Worm (Caenorhabditis elegans): Measurements from ENCODE around the gene R160.14.

R160.14 gene

DNA sequence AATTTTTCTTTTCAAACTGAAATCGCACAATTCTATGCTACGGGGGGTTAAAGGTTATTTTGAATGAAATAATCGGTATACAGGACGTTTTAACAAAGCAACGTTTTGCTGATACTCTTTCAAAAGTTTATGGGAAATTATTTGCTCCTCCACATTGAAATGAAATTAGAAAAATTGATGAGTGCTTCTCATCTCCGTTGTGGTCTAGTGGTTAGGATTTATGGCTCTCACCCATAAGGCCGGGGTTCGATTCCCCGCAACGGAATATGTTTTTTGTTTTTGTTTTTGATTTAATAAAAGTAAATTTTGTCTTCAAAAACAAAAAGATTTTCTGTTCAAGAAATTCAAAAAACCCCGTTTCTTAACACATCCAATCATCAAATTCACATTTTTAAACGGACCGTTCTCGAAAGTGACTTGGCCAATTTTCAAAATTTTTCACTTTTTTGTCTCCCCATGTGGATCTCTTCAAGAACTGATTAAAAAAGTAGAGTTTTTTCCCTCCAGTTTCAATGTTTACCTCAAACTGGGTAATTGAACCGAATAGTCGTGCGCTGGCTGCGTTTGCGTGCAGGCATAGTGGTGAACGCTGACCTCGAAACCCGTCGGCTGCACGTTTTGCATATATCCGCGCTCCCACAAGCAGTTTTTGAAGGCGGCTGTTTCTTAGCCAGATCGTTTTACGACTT lies 37.8 kb upstream of the R160.14 start:
- TF ChIP-seq nhr-237 (tag; optimal IDR thresholded peaks at IDR 0.05) (no peak), lin-13 (tag; optimal IDR thresholded peaks at IDR 0.05) (no peak), unc-120 (tag; optimal IDR thresholded peaks at IDR 0.05; ENCODE audit: poor library complexity, severe bottlenecking) (no peak), blmp-1 (tag; optimal IDR thresholded peaks at IDR 0.05) (no peak), ceh-43 (GFP tag; optimal IDR thresholded peaks at IDR 0.05) (no peak)

- no peak for TF ChIP-seq snpc-4 (tag; optimal IDR thresholded peaks at IDR 0.05)
- no peak for TF ChIP-seq elt-1 (tag; optimal IDR thresholded peaks at IDR 0.05; ENCODE audit: borderline replicate concordance, insufficient read depth)
- no peak for TF ChIP-seq nhr-28 (tag; optimal IDR thresholded peaks at IDR 0.05)
- TF ChIP-seq flh-1 (GFP tag; optimal IDR thresholded peaks at IDR 0.05), result no peak
- TF ChIP-seq mep-1 (tag; optimal IDR thresholded peaks at IDR 0.05), result no peak
- no peak for TF ChIP-seq nhr-2 (tag; optimal IDR thresholded peaks at IDR 0.05)
- no peak for TF ChIP-seq lsy-2 (tag; optimal IDR thresholded peaks at IDR 0.05)
- TF ChIP-seq sem-2 (GFP tag; optimal IDR thresholded peaks at IDR 0.05), result no peak
- no peak for TF ChIP-seq cnd-1 (tag; optimal IDR thresholded peaks at IDR 0.05)
- TF ChIP-seq sptf-1 (tag; optimal IDR thresholded peaks at IDR 0.05), result no peak
- TF ChIP-seq lin-32 (GFP tag; optimal IDR thresholded peaks at IDR 0.05), result no peak
- no peak for TF ChIP-seq ham-2 (GFP tag; optimal IDR thresholded peaks at IDR 0.05)
- no peak for TF ChIP-seq elt-3 (tag; optimal IDR thresholded peaks at IDR 0.05)
- no peak for TF ChIP-seq ceh-43 (GFP tag; optimal IDR thresholded peaks at IDR 0.05)
- no peak for TF ChIP-seq pha-4 (tag; optimal IDR thresholded peaks at IDR 0.05)
- no peak for TF ChIP-seq zip-8 (tag; optimal IDR thresholded peaks at IDR 0.05)
- TF ChIP-seq unc-120 (tag; optimal IDR thresholded peaks at IDR 0.05; ENCODE audit: poor library complexity, severe bottlenecking), result no peak
- TF ChIP-seq bed-3 (GFP tag; optimal IDR thresholded peaks at IDR 0.05), result no peak
- no peak for TF ChIP-seq ceh-39 (tag; optimal IDR thresholded peaks at IDR 0.05)
- TF ChIP-seq drap-1 (GFP tag; optimal IDR thresholded peaks at IDR 0.05), result no peak
Observed at ce11 chrX:4408466-4408865, 36.6 kb upstream of the R160.14 start.

- TF ChIP-seq tbx-8 (GFP tag; optimal IDR thresholded peaks at IDR 0.05) (no peak), pha-4 (tag; optimal IDR thresholded peaks at IDR 0.05) (no peak), M03D4.4 (tag; optimal IDR thresholded peaks at IDR 0.05) (no peak), drap-1 (GFP tag; optimal IDR thresholded peaks at IDR 0.05) (no peak), flh-1 (GFP tag; optimal IDR thresholded peaks at IDR 0.05) (no peak), cnd-1 (tag; optimal IDR thresholded peaks at IDR 0.05) (no peak), ham-2 (GFP tag; optimal IDR thresholded peaks at IDR 0.05) (no peak), ceh-39 (tag; optimal IDR thresholded peaks at IDR 0.05) (no peak), lin-32 (GFP tag; optimal IDR thresholded peaks at IDR 0.05) (no peak), nhr-2 (tag; optimal IDR thresholded peaks at IDR 0.05) (no peak), hlh-1 (tag; optimal IDR thresholded peaks at IDR 0.05) (no peak), nhr-76 (tag; optimal IDR thresholded peaks at IDR 0.05) (no peak), ces-1 (GFP tag; optimal IDR thresholded peaks at IDR 0.05) (no peak), nhr-12 (tag; optimal IDR thresholded peaks at IDR 0.05) (no peak)
Observed at ce11 chrX:4404717-4405116, 32.8 kb upstream of the R160.14 start.

ce11 chrX:4402854-4403253 lies 31.0 kb upstream of the R160.14 start, which contains the start of gene D1079.1:
Gene D1079.1, plus strand, starts transcription at chrX:4403154.
- TF ChIP-seq nhr-76 (tag; optimal IDR thresholded peaks at IDR 0.05) (no peak), elt-1 (tag; optimal IDR thresholded peaks at IDR 0.05; ENCODE audit: borderline replicate concordance, insufficient read depth) (no peak), elt-3 (tag; optimal IDR thresholded peaks at IDR 0.05) (no peak), ceh-39 (tag; optimal IDR thresholded peaks at IDR 0.05) (no peak), mab-5 (tag; optimal IDR thresholded peaks at IDR 0.05) (no peak), bed-3 (GFP tag; optimal IDR thresholded peaks at IDR 0.05) (no peak)

- TF ChIP-seq ces-1 (GFP tag; optimal IDR thresholded peaks at IDR 0.05), result no peak
- TF ChIP-seq hlh-1 (tag; optimal IDR thresholded peaks at IDR 0.05), result no peak
- TF ChIP-seq lsy-2 (tag; optimal IDR thresholded peaks at IDR 0.05), result no peak
- no peak for TF ChIP-seq elt-1 (tag; optimal IDR thresholded peaks at IDR 0.05; ENCODE audit: borderline replicate concordance, insufficient read depth)
- TF ChIP-seq ceh-43 (GFP tag; optimal IDR thresholded peaks at IDR 0.05), result no peak
- no peak for TF ChIP-seq tbx-8 (GFP tag; optimal IDR thresholded peaks at IDR 0.05)
- TF ChIP-seq pha-4 (tag; optimal IDR thresholded peaks at IDR 0.05), result no peak
Observed at ce11 chrX:4400296-4400695, 28.4 kb upstream of the R160.14 start.

Data from whole organism, mixed stage, embryonic.